Worm (Caenorhabditis elegans) whole organism, late embryonic: ENCODE results near the gene R07B1.6.

ENCODE experiments used
- F13H6.1 ChIP-seq: sonication (generic microtip); optimal IDR thresholded peaks from 2 replicates; lab custom pipeline; 2016; ENCODE audit warnings: missing genetic modification characterization, missing compliant biosample characterization
- ceh-14 ChIP-seq: sonication (generic microtip); optimal IDR thresholded peaks from 2 replicates; lab custom pipeline; 2016; ENCODE audit warnings: missing genotype, missing genetic modification characterization, missing compliant biosample characterization
- dve-1 ChIP-seq: sonication (generic microtip); optimal IDR thresholded peaks from 2 replicates; lab custom pipeline; 2017; ENCODE audit warnings: antibody characterized with exemption, mild to moderate bottlenecking, missing genetic modification characterization, missing compliant biosample characterization
- nfya-1 ChIP-seq: sonication (generic microtip); optimal IDR thresholded peaks from 2 replicates; lab custom pipeline; 2017; ENCODE audit warnings: missing genetic modification characterization, mild to moderate bottlenecking, missing compliant biosample characterization, antibody characterized with exemption, moderate library complexity
- pat-9 ChIP-seq: fragments of 200-800 bp; sonication (Bioruptor generic); optimal IDR thresholded peaks from 2 replicates; lab custom pipeline; 2018; ENCODE audit warnings: mild to moderate bottlenecking, missing genetic modification characterization, moderate library complexity, missing compliant biosample characterization
- unc-86 ChIP-seq: sonication (generic microtip); optimal IDR thresholded peaks from 2 replicates; lab custom pipeline; 2016; ENCODE audit warnings: missing genetic modification characterization, missing compliant biosample characterization

DNA sequence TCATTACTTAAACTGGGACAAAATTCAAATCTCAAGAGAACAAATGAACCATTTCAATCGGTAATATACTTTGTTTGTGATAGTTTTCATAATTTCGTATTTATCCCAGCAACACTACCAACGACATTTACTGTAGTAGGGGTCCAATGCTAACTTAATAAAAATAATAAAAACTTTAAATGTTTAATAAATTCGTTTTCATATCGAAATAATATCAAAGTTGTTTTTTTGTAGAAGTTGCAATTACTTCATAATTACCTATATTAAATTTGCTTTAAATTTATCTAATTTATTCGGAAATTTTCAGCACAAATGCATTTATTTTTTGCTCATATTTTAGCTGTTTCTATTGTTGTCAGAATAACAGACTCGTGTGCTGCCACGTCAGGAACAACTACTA, at the start of gene R07B1.6:
- TF ChIP-seq nfya-1 (tag; lab: Kevin White, UChicago) (no peak), unc-86 (tag; lab: Kevin White, UChicago) (no peak), pat-9 (no peak), dve-1 (tag; lab: Kevin White, UChicago) (no peak), F13H6.1 (tag; lab: Kevin White, UChicago) (no peak), ceh-14 (no peak)
